Fruit fly (Drosophila melanogaster) whole organism: Measurements from ENCODE around the gene Muc96D.

Experiments used
- CG8478 ChIP-seq: fragments of >200 bp; optimal IDR thresholded peaks from 2 replicates; lab custom pipeline; 2018; ENCODE audit warnings: inconsistent platforms
- Dll ChIP-seq: fragments of >200 bp; optimal IDR thresholded peaks from 2 replicates; lab custom pipeline; 2017
- EcR ChIP-seq, 2 experiments: fragments of >200 bp; optimal IDR thresholded peaks; 2 replicates each; lab custom pipeline; 2017; ENCODE audit warnings: missing biosample characterization in 2 of 2, missing genetic modification characterization in 2 of 2, missing genetic modification reagents in 2 of 2
- pan ChIP-seq: fragments of >200 bp; optimal IDR thresholded peaks from 2 replicates; lab custom pipeline; 2017
- psq ChIP-seq: fragments of >200 bp; optimal IDR thresholded peaks from 2 replicates; lab custom pipeline; 2017
- usp ChIP-seq: fragments of >200 bp; optimal IDR thresholded peaks from 2 replicates; lab custom pipeline; 2017; ENCODE audit warnings: missing biosample characterization, missing genetic modification characterization, mixed read lengths

Muc96D gene

dm6 chr3R:25382681-25383080, 17.8 kb downstream of the Muc96D start, which contains the start of gene alrm:
alrm (minus strand) TSS chr3R:25382781.
- no peak for TF ChIP-seq EcR (GFP tag; optimal IDR thresholded peaks at IDR 0.05; lab: Kevin White, UChicago)

- TF ChIP-seq psq (lab: Kevin White, UChicago) (no peak), CG8478 (lab: Kevin White, UChicago) (no peak), EcR (GFP tag; optimal IDR thresholded peaks at IDR 0.05; lab: Kevin White, UChicago) (no peak), usp (GFP tag; lab: Kevin White, UChicago) (no peak), pan (no peak), Dll (lab: Kevin White, UChicago) (no peak)
Observed at dm6 chr3R:25357985-25358384, 42.5 kb downstream of the Muc96D start, which contains the start of gene ND-49L. ND-49L (plus strand) TSS chr3R:25358285.
